In the genomic region with DNA sequence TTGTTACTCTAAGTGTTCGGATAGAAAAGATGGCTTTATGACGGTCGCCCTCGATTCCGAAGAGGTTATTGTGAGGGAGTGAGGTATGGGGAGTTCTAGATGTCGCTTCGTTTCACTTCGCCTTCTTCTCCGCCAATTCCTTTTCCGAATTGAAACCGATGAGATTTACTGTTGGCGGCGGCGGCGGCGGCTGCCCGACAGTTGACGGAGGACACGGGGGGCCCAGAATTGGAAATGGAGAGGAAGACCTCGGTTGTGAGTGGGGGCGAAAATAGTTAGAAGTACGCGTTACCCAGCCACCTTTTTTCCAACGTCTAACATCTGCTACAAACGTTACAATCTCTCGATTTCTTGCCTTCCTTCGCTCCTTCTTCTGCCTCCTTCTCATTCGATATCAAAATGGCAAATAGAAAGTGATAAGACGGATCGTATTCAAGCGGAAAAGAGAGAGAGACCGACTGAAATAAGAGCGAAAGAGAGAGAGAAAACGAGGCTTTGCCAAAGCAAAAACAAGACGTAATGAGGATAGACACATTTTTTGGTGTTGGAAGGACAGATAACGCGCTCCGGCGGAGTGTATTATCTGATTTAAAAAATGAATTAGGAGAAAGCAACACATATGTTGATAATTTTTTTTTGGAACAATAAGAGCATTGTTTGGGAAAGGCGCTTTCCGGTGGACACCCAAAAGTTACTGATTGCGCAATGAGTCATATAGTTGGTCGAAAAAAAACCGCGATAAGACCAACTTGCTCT, we compare ENCODE assay signal across 1 worm cellular context.
TF ChIP-seq lines count a peak whose summit lies in the region.

No protein-coding gene starts in this region.

TF ChIP-seq in whole organism, L1 larva, 84 proteins besides CTCF, POLR2A, EP300 and RAD21 (continued from another document):
- TF ChIP-seq lin-14 (GFP tag; optimal IDR thresholded peaks at IDR 0.05; lab: Kevin White, UChicago): peak; percentile 24
